Worm (Caenorhabditis elegans): ENCODE results near the gene ztf-17.

Gene ztf-17

DNA sequence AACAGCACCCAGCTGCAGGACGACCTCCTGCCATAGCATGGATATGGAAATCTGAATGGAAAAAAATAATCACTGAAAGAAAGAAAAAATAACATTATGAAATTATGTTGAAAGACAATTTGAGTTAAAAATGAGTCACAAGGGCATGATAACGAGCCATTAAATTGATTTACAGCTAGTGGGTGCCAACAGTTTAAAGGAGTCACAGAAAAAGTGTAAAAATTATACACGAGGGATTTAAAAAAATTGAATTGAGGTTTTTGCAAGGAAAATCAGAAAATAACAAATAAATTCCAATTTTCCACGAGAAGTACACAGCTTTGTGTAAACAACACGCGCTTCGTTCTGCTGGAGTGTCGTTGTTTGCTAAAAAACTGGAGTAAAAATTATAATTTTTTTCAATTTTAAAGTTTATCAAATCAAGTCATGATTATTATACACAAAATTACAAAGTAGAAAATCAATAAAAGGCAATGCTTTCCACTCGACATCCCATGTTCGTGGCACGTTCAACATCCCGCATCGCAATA is 3.9 kb upstream of the ztf-17 start, which contains the start of gene T01H3.3 (continued):
- TF ChIP-seq nhr-42 (GFP tag; IDR thresholded peaks at IDR 0.05) (no peak), T20F7.1 (GFP tag; optimal IDR thresholded peaks at IDR 0.05) (peak; percentile 96), mxl-2 (GFP tag; conservative IDR thresholded peaks at IDR 0.05) (no peak), aly-2 (tag; optimal IDR thresholded peaks at IDR 0.05) (no peak), fos-1 (tag; optimal IDR thresholded peaks at IDR 0.05) (no peak), egl-27 (tag; optimal IDR thresholded peaks at IDR 0.05) (no peak), arid-1 (GFP tag; conservative IDR thresholded peaks at IDR 0.05) (no peak), hlh-11 (tag; optimal IDR thresholded peaks at IDR 0.05) (no peak), dpl-1 (GFP tag; optimal IDR thresholded peaks at IDR 0.05) (peak; percentile 41), madf-9 (GFP tag; conservative IDR thresholded peaks at IDR 0.05) (no peak), set-16 (GFP tag; IDR thresholded peaks at IDR 0.05) (no peak), mdl-1 (tag; optimal IDR thresholded peaks at IDR 0.05) (no peak), pha-4 (GFP tag; IDR thresholded peaks at IDR 0.05) (no peak), pha-4 (tag; optimal IDR thresholded peaks at IDR 0.05) (peak; percentile 65), snpc-4 (tag; optimal IDR thresholded peaks at IDR 0.05) (no peak), mdt-29 (GFP tag; IDR thresholded peaks at IDR 0.05) (no peak), lsy-2 (tag; optimal IDR thresholded peaks at IDR 0.05) (peak in 1 of 2 experiments; percentile 83), unc-130 (GFP tag; optimal IDR thresholded peaks at IDR 0.05) (no peak), lin-38 (GFP tag; IDR thresholded peaks at IDR 0.05) (peak; percentile 20; the same call in 1 of the 2 replicates), spr-3 (GFP tag; optimal IDR thresholded peaks at IDR 0.05) (no peak), hif-1 (tag; optimal IDR thresholded peaks at IDR 0.05) (no peak), ceh-82 (tag; optimal IDR thresholded peaks at IDR 0.05) (no peak), ceh-62 (tag; optimal IDR thresholded peaks at IDR 0.05) (no peak), snpc-1.2 (GFP tag; IDR thresholded peaks at IDR 0.05) (no peak), nhr-111 (GFP tag; optimal IDR thresholded peaks at IDR 0.05) (no peak), nhr-28 (tag; optimal IDR thresholded peaks at IDR 0.05) (no peak), lim-7 (GFP tag; IDR thresholded peaks at IDR 0.05) (no peak), lin-39 (tag; optimal IDR thresholded peaks at IDR 0.05) (no peak), nhr-6 (tag; optimal IDR thresholded peaks at IDR 0.05) (peak; percentile 21), Y75B8A.6 (GFP tag; IDR thresholded peaks at IDR 0.05) (no peak), rbr-2 (tag; optimal IDR thresholded peaks at IDR 0.05) (peak; percentile 16), daf-16 (GFP tag; optimal IDR thresholded peaks at IDR 0.05) (no peak), daf-16 (tag; optimal IDR thresholded peaks at IDR 0.05) (peak; percentile 16), dmd-9 (GFP tag; IDR thresholded peaks at IDR 0.05) (no peak)

DNA sequence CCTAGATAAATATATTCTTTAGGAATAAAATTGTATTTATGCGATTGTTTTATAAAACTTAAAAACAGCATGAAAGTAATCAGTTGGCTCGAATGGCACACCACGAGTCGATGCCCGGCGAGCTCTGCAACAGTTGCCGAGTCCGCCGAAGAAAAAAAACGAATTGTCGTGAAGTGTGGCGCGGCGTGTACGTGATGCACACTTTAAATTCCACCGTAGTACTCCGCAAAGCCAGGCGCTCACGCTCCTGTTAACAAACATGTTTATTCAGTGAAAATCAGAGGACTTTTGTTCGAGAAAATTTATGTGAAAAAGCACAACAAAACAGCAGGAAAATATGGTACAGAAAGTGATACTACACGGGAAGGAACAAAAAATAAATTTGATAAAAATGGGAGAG is 670 bp upstream of the ztf-17 start:
- peak; percentile 1 for TF ChIP-seq nhr-11 (tag; optimal IDR thresholded peaks at IDR 0.05)
- TF ChIP-seq nhr-41 (GFP tag; IDR thresholded peaks at IDR 0.05), result no peak
- peak; percentile 78 for TF ChIP-seq T20F7.1 (GFP tag; optimal IDR thresholded peaks at IDR 0.05)
- TF ChIP-seq zip-11 (GFP tag; IDR thresholded peaks at IDR 0.05), result no peak
- peak; percentile 0 to 86 for TF ChIP-seq daf-16 (GFP tag; optimal IDR thresholded peaks at IDR 0.05)
- peak; percentile 51 for TF ChIP-seq daf-16 (tag; optimal IDR thresholded peaks at IDR 0.05)
- TF ChIP-seq mep-1 (tag; optimal IDR thresholded peaks at IDR 0.05), result peak; percentile 46
- TF ChIP-seq mes-2 (tag; optimal IDR thresholded peaks at IDR 0.05; ENCODE audit: poor library complexity, severe bottlenecking), result peak; percentile 54
- no peak for TF ChIP-seq egl-43 (GFP tag; IDR thresholded peaks at IDR 0.05)
- TF ChIP-seq nhr-77 (tag; optimal IDR thresholded peaks at IDR 0.05), result no peak
- TF ChIP-seq lin-38 (GFP tag; IDR thresholded peaks at IDR 0.05), result 0 out of 2 replicates have a peak, but pooled peaks have one; percentile 40
- TF ChIP-seq hlh-30 (tag; optimal IDR thresholded peaks at IDR 0.05; ENCODE audit: insufficient read depth), result peak; percentile 71
- TF ChIP-seq pha-4 (GFP tag; IDR thresholded peaks at IDR 0.05), result no peak
- TF ChIP-seq pha-4 (tag; optimal IDR thresholded peaks at IDR 0.05), result no peak
- TF ChIP-seq hif-1 (tag; optimal IDR thresholded peaks at IDR 0.05), result peak in 1 of 2 experiments; percentile 37
- TF ChIP-seq nhr-111 (GFP tag; optimal IDR thresholded peaks at IDR 0.05), result no peak
- TF ChIP-seq dmd-6 (GFP tag; IDR thresholded peaks at IDR 0.05), result peak; percentile 27; the same call in 1 of the 2 replicates
- TF ChIP-seq D1046.2 (GFP tag; IDR thresholded peaks at IDR 0.05), result no peak
- peak; percentile 21 for TF ChIP-seq nhr-28 (tag; optimal IDR thresholded peaks at IDR 0.05)
- TF ChIP-seq fkh-10 (GFP tag; optimal IDR thresholded peaks at IDR 0.05), result no peak
- no peak for TF ChIP-seq pqm-1 (tag; optimal IDR thresholded peaks at IDR 0.05)
- TF ChIP-seq daf-12 (tag; optimal IDR thresholded peaks at IDR 0.05), result no peak
- TF ChIP-seq dpl-1 (GFP tag; optimal IDR thresholded peaks at IDR 0.05), result peak; percentile 43
- no peak for TF ChIP-seq set-16 (GFP tag; IDR thresholded peaks at IDR 0.05)
- TF ChIP-seq ceh-62 (tag; optimal IDR thresholded peaks at IDR 0.05), result no peak
- peak; percentile 25 for TF ChIP-seq rbr-2 (tag; optimal IDR thresholded peaks at IDR 0.05)
- no peak for TF ChIP-seq ZK337.2 (GFP tag; IDR thresholded peaks at IDR 0.05)
- no peak for TF ChIP-seq F44E2.7 (GFP tag; IDR thresholded peaks at IDR 0.05)
